Worm (Caenorhabditis elegans) whole organism, mixed stage, embryonic: ENCODE results near the gene ZK370.6.

Source experiments
- M03D4.4 ChIP-seq: sonication (generic microtip); optimal IDR thresholded peaks from 2 replicates; lab custom pipeline; 2017; ENCODE audit warnings: mild to moderate bottlenecking, missing genetic modification characterization, missing compliant biosample characterization
- bed-3 ChIP-seq: fragments of 200-800 bp; sonication (Bioruptor generic); optimal IDR thresholded peaks from 3 replicates; lab custom pipeline; 2018; ENCODE audit warnings: mild to moderate bottlenecking, missing genetic modification characterization, moderate library complexity, missing compliant biosample characterization
- blmp-1 ChIP-seq: fragments of 150-350 bp; optimal IDR thresholded peaks from 2 replicates; lab custom pipeline; 2014; ENCODE audit warnings: missing biosample characterization, missing genetic modification characterization
- ceh-39 ChIP-seq: fragments of 150-350 bp; optimal IDR thresholded peaks from 2 replicates; lab custom pipeline; 2014; ENCODE audit warnings: missing biosample characterization, missing genetic modification characterization
- ceh-43 ChIP-seq: fragments of 200-800 bp; sonication (Bioruptor generic); optimal IDR thresholded peaks from 2 replicates; lab custom pipeline; 2018; ENCODE audit warnings: mild to moderate bottlenecking, missing genetic modification characterization, moderate library complexity, missing compliant biosample characterization
- ceh-83 ChIP-seq: fragments of 200-800 bp; sonication (Bioruptor generic); optimal IDR thresholded peaks from 2 replicates; lab custom pipeline; 2018; ENCODE audit warnings: mild to moderate bottlenecking, missing genetic modification characterization, missing compliant biosample characterization
- ces-1 ChIP-seq: fragments of 150-350 bp; optimal IDR thresholded peaks from 2 replicates; lab custom pipeline; 2014; ENCODE audit warnings: missing biosample characterization, missing genetic modification reagents, missing genetic modification characterization
- cnd-1 ChIP-seq: fragments of 200-800 bp; sonication (Bioruptor generic); optimal IDR thresholded peaks from 2 replicates; lab custom pipeline; 2018; ENCODE audit warnings: mild to moderate bottlenecking, missing genetic modification characterization, missing compliant biosample characterization
- drap-1 ChIP-seq: fragments of 200-800 bp; sonication (Bioruptor generic); optimal IDR thresholded peaks from 3 replicates; lab custom pipeline; 2018; ENCODE audit warnings: mild to moderate bottlenecking, missing genetic modification characterization, missing compliant biosample characterization
- elt-1 ChIP-seq: sonication (generic microtip); optimal IDR thresholded peaks from 2 replicates; lab custom pipeline; 2017; ENCODE audit warnings: missing genetic modification characterization, mild to moderate bottlenecking, missing compliant biosample characterization, antibody characterized with exemption, moderate library complexity, borderline replicate concordance; ENCODE audit not compliant: insufficient read depth
- elt-3 ChIP-seq: fragments of 150-350 bp; optimal IDR thresholded peaks from 2 replicates; lab custom pipeline; 2014; ENCODE audit warnings: missing biosample characterization, missing genetic modification characterization
- flh-1 ChIP-seq: fragments of 200-800 bp; sonication (Bioruptor generic); optimal IDR thresholded peaks from 2 replicates; lab custom pipeline; 2018; ENCODE audit warnings: mild to moderate bottlenecking, missing genetic modification characterization, moderate library complexity, missing compliant biosample characterization
- ham-2 ChIP-seq: fragments of 200-800 bp; sonication (Bioruptor generic); optimal IDR thresholded peaks from 2 replicates; lab custom pipeline; 2018; ENCODE audit warnings: mild to moderate bottlenecking, missing genetic modification characterization, missing compliant biosample characterization
- hlh-1 ChIP-seq: fragments of 150-350 bp; optimal IDR thresholded peaks from 2 replicates; lab custom pipeline; 2014; ENCODE audit warnings: missing biosample characterization, missing genetic modification reagents, missing genetic modification characterization
- lin-13 ChIP-seq: fragments of 150-350 bp; optimal IDR thresholded peaks from 2 replicates; lab custom pipeline; 2014; ENCODE audit warnings: missing biosample characterization, missing genetic modification characterization
- lin-32 ChIP-seq: fragments of 200-800 bp; sonication (Bioruptor generic); optimal IDR thresholded peaks from 2 replicates; lab custom pipeline; 2018; ENCODE audit warnings: mild to moderate bottlenecking, missing genetic modification characterization, missing compliant biosample characterization
- lsy-2 ChIP-seq: fragments of 150-350 bp; optimal IDR thresholded peaks from 2 replicates; lab custom pipeline; 2014; ENCODE audit warnings: missing biosample characterization, missing genetic modification characterization
- mab-5 ChIP-seq: fragments of 150-350 bp; optimal IDR thresholded peaks from 2 replicates; lab custom pipeline; 2014; ENCODE audit warnings: missing biosample characterization, missing genetic modification characterization
- mep-1 ChIP-seq: fragments of 150-350 bp; optimal IDR thresholded peaks from 2 replicates; lab custom pipeline; 2017; ENCODE audit warnings: missing biosample characterization, missing genetic modification reagents, missing genetic modification characterization, inconsistent platforms
- mls-2 ChIP-seq: sonication (generic microtip); optimal IDR thresholded peaks from 2 replicates; lab custom pipeline; 2016; ENCODE audit warnings: mild to moderate bottlenecking, missing genetic modification characterization, moderate library complexity, missing compliant biosample characterization
- nhr-12 ChIP-seq: fragments of 150-350 bp; optimal IDR thresholded peaks from 2 replicates; lab custom pipeline; 2014; ENCODE audit warnings: missing biosample characterization, missing genetic modification characterization
- nhr-2 ChIP-seq: fragments of 150-350 bp; optimal IDR thresholded peaks from 2 replicates; lab custom pipeline; 2014; ENCODE audit warnings: missing biosample characterization, missing genetic modification characterization
- nhr-237 ChIP-seq: fragments of 150-350 bp; optimal IDR thresholded peaks from 2 replicates; lab custom pipeline; 2014; ENCODE audit warnings: missing biosample characterization, missing genetic modification characterization
- nhr-28 ChIP-seq: fragments of 150-350 bp; optimal IDR thresholded peaks from 2 replicates; lab custom pipeline; 2014; ENCODE audit warnings: missing biosample characterization, missing genetic modification characterization
- nhr-76 ChIP-seq: sonication (generic microtip); optimal IDR thresholded peaks from 2 replicates; lab custom pipeline; 2017; ENCODE audit warnings: missing biosample characterization, missing genetic modification characterization
- pha-4 ChIP-seq: fragments of 150-350 bp; optimal IDR thresholded peaks from 2 replicates; lab custom pipeline; 2018; ENCODE audit warnings: missing biosample characterization, missing genetic modification reagents, missing genetic modification characterization
- sem-2 ChIP-seq: fragments of 200-800 bp; sonication (Bioruptor generic); optimal IDR thresholded peaks from 2 replicates; lab custom pipeline; 2018; ENCODE audit warnings: mild to moderate bottlenecking, missing genetic modification characterization, missing compliant biosample characterization
- snpc-4 ChIP-seq: fragments of 150-350 bp; optimal IDR thresholded peaks from 2 replicates; lab custom pipeline; 2014; ENCODE audit warnings: missing biosample characterization, missing genetic modification characterization
- sptf-1 ChIP-seq: sonication (generic microtip); optimal IDR thresholded peaks from 2 replicates; lab custom pipeline; 2017; ENCODE audit warnings: mild to moderate bottlenecking, missing genetic modification characterization, moderate library complexity, missing compliant biosample characterization
- tbx-8 ChIP-seq: fragments of 200-800 bp; sonication (Bioruptor generic); optimal IDR thresholded peaks from 2 replicates; lab custom pipeline; 2018; ENCODE audit warnings: mild to moderate bottlenecking, missing genetic modification characterization, moderate library complexity, missing compliant biosample characterization
- unc-120 ChIP-seq: sonication (generic microtip); optimal IDR thresholded peaks from 2 replicates; lab custom pipeline; 2017; ENCODE audit warnings: missing genetic modification characterization, missing compliant biosample characterization; ENCODE audit not compliant: poor library complexity, severe bottlenecking
- unc-39 ChIP-seq: fragments of 150-350 bp; optimal IDR thresholded peaks from 2 replicates; lab custom pipeline; 2014; ENCODE audit warnings: missing biosample characterization, missing genetic modification characterization
- unc-62 ChIP-seq: fragments of 150-350 bp; optimal IDR thresholded peaks from 2 replicates; lab custom pipeline; 2014; ENCODE audit warnings: missing biosample characterization, missing genetic modification reagents, missing genetic modification characterization
- zip-8 ChIP-seq: fragments of 150-350 bp; optimal IDR thresholded peaks from 2 replicates; lab custom pipeline; 2014; ENCODE audit warnings: missing biosample characterization, missing genetic modification characterization
- ztf-11 ChIP-seq: fragments of 150-350 bp; optimal IDR thresholded peaks from 2 replicates; lab custom pipeline; 2014; ENCODE audit warnings: missing biosample characterization, missing genetic modification characterization

Gene ZK370.6

ce11 chrIII:8769253-8769652 lies 25.6 kb upstream of the ZK370.6 start, which contains the start of gene K02D10.1:
Gene K02D10.1 (plus strand): TSS chrIII:8769536.
- TF ChIP-seq hlh-1 (tag; lab: Kevin White, UChicago) (peak; percentile 34), ces-1 (GFP tag; lab: Kevin White, UChicago) (no peak)

DNA sequence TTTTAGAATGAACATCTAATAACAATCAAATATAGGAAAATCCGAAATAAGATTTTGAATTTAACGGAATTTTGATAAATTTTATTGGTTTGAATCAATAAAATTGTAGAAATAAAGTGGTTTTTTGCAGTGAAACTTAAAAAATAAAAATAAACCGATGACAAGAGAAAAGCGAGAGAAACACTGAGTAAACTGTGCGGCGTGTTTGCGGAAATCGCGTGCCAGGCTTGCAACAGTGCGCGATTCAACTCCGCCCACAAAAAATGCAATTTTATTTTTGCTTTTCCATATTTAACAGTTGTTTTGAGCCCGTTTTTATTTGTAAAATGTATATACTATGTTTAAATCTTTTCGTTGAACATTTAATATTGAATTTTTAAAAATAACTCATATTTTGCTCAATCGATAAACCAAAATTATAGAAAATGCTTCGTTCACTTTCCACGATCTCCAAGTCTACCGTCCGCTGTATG lies 24.3 kb upstream of the ZK370.6 start, which contains the start of gene mtss-1:
TSS of gene mtss-1 (plus strand) at position 423 of the 473 bp plus-strand sequence.
- TF ChIP-seq tbx-8 (GFP tag; lab: Kevin White, UChicago) = no peak
- peak; percentile 48 for TF ChIP-seq sem-2
- TF ChIP-seq ham-2 (GFP tag; lab: Kevin White, UChicago) = peak; percentile 52
- no peak for TF ChIP-seq ces-1 (GFP tag; lab: Kevin White, UChicago)
- TF ChIP-seq nhr-76 (tag; lab: Kevin White, UChicago) = peak; percentile 55
- no peak for TF ChIP-seq elt-1
- TF ChIP-seq lin-32 = peak; percentile 54
- peak; percentile 91 for TF ChIP-seq sptf-1 (tag; lab: Kevin White, UChicago)
- TF ChIP-seq nhr-237 = peak; percentile 8
- TF ChIP-seq M03D4.4 (tag; lab: Kevin White, UChicago) = peak; percentile 87
- TF ChIP-seq lin-13 (tag; lab: Kevin White, UChicago) = peak; percentile 37
- no peak for TF ChIP-seq unc-39 (tag; lab: Kevin White, UChicago)
- TF ChIP-seq lsy-2 (tag; lab: Kevin White, UChicago) = peak; percentile 66
- TF ChIP-seq unc-120 (tag; lab: Kevin White, UChicago) = peak; percentile 64
- no peak for TF ChIP-seq ceh-39
- TF ChIP-seq ceh-83 = peak; percentile 47
- TF ChIP-seq mab-5 (tag; lab: Kevin White, UChicago) = peak; percentile 13
- TF ChIP-seq nhr-28 (tag; lab: Kevin White, UChicago) = no peak
- TF ChIP-seq mls-2 (tag; lab: Kevin White, UChicago) = peak; percentile 92
- peak; percentile 30 for TF ChIP-seq nhr-12
- peak; percentile 59 for TF ChIP-seq bed-3 (GFP tag; lab: Kevin White, UChicago)
- peak; percentile 68 for TF ChIP-seq ztf-11 (tag; lab: Kevin White, UChicago)
- no peak for TF ChIP-seq zip-8 (tag; lab: Kevin White, UChicago)
- TF ChIP-seq unc-62 = no peak
- TF ChIP-seq mep-1 (tag; lab: Kevin White, UChicago) = peak; percentile 85
- peak; percentile 43 for TF ChIP-seq flh-1
- no peak for TF ChIP-seq nhr-2 (tag; lab: Kevin White, UChicago)
- peak; percentile 73 for TF ChIP-seq drap-1
- peak; percentile 56 for TF ChIP-seq blmp-1 (tag; lab: Kevin White, UChicago)
- peak; percentile 87 for TF ChIP-seq ceh-43 (GFP tag; lab: Kevin White, UChicago)
- TF ChIP-seq elt-3 = no peak
- peak; percentile 18 for TF ChIP-seq pha-4 (tag; lab: Kevin White, UChicago)
- TF ChIP-seq hlh-1 (tag; lab: Kevin White, UChicago) = peak; percentile 70
- TF ChIP-seq cnd-1 (tag; lab: Kevin White, UChicago) = peak; percentile 69
- TF ChIP-seq snpc-4 (tag; lab: Kevin White, UChicago) = no peak

- TF ChIP-seq nhr-2 (tag; lab: Kevin White, UChicago) (peak; percentile 88), sem-2 (no peak)
- TF ChIP-seq, all 35 proteins: peak for 1
Measured at ce11 chrIII:8767292-8767829, 23.7 kb upstream of the ZK370.6 start, which contains the start of gene mig-22. Gene mig-22 (minus strand): TSS chrIII:8767342.

- no peak for TF ChIP-seq ces-1 (GFP tag; lab: Kevin White, UChicago)
Measured at ce11 chrIII:8766467-8766866, 22.8 kb upstream of the ZK370.6 start.
